Fruit fly (Drosophila melanogaster) whole organism, embryonic: ENCODE measurements around the gene AsnRS.
A peak's percentile ranks its signal among the peaks of the same experiment; 100 is the strongest.

Experiments used
- CG11093 ChIP-seq: fragments of 200-800 bp; sonication (Bioruptor generic); IDR thresholded peaks from 3 replicates; pipeline ENCODE4 v1.3.6; 2022; ENCODE audit warnings: missing biosample characterization, missing genetic modification characterization
- CG12299 ChIP-seq: fragments of 200-800 bp; sonication (Bioruptor generic); optimal IDR thresholded peaks from 2 replicates; lab custom pipeline; 2018; ENCODE audit warnings: missing biosample characterization, mild to moderate bottlenecking, missing genetic modification characterization
- CG13894 ChIP-seq: fragments of 200-800 bp; sonication (Bioruptor generic); optimal IDR thresholded peaks from 3 replicates; lab custom pipeline; 2018; ENCODE audit warnings: missing biosample characterization, mild to moderate bottlenecking, missing genetic modification characterization, moderate library complexity
- CG14667 ChIP-seq: fragments of 200-800 bp; sonication (Bioruptor generic); IDR thresholded peaks from 2 replicates; pipeline ENCODE4 v1.3.6; 2022; ENCODE audit warnings: missing biosample characterization, missing genetic modification characterization
- CG15269 ChIP-seq: fragments of 200-800 bp; sonication (Bioruptor generic); optimal IDR thresholded peaks from 2 replicates; lab custom pipeline; 2018; ENCODE audit warnings: missing biosample characterization, mild to moderate bottlenecking, missing genetic modification characterization, moderate library complexity
- CG15601 ChIP-seq: fragments of 200-800 bp; sonication (Bioruptor generic); optimal IDR thresholded peaks from 3 replicates; lab custom pipeline; 2019; ENCODE audit warnings: missing biosample characterization, mild to moderate bottlenecking, missing genetic modification characterization, moderate library complexity
- CG15696 ChIP-seq: fragments of 200-800 bp; sonication (Bioruptor generic); optimal IDR thresholded peaks from 2 replicates; lab custom pipeline; 2019; ENCODE audit warnings: missing biosample characterization, mild to moderate bottlenecking, missing genetic modification characterization, moderate library complexity
- CG16863 ChIP-seq: fragments of 200-800 bp; sonication (Bioruptor generic); optimal IDR thresholded peaks from 3 replicates; lab custom pipeline; 2016; ENCODE audit warnings: missing biosample characterization, missing genetic modification characterization
- CG17912 ChIP-seq: fragments of 200-800 bp; sonication (Bioruptor generic); optimal IDR thresholded peaks from 2 replicates; lab custom pipeline; 2018; ENCODE audit warnings: missing biosample characterization, mild to moderate bottlenecking, missing genetic modification characterization
- CG2116 ChIP-seq: fragments of 200-800 bp; sonication (Bioruptor generic); optimal IDR thresholded peaks from 3 replicates; lab custom pipeline; 2018; ENCODE audit warnings: missing biosample characterization, mild to moderate bottlenecking, missing genetic modification characterization
- CG2889 ChIP-seq: fragments of 200-800 bp; sonication (Bioruptor generic); IDR thresholded peaks from 3 replicates; pipeline ENCODE4 v1.3.6; 2022; ENCODE audit warnings: missing biosample characterization, missing genetic modification characterization
- CG34422 ChIP-seq: fragments of 200-800 bp; sonication (Bioruptor generic); IDR thresholded peaks from 3 replicates; pipeline ENCODE4 v1.3.6; 2022; ENCODE audit warnings: missing biosample characterization, missing genetic modification characterization
- CG4617 ChIP-seq: fragments of 200-800 bp; sonication (Bioruptor generic); optimal IDR thresholded peaks from 3 replicates; lab custom pipeline; 2016; ENCODE audit warnings: missing biosample characterization, missing genetic modification characterization, borderline replicate concordance
- CG4707 ChIP-seq: fragments of 200-800 bp; sonication (Bioruptor generic); optimal IDR thresholded peaks from 2 replicates; lab custom pipeline; 2018; ENCODE audit warnings: missing biosample characterization, mild to moderate bottlenecking, missing genetic modification characterization, moderate library complexity
- CkIIα-i1 ChIP-seq: fragments of 200-800 bp; sonication (Bioruptor generic); IDR thresholded peaks from 2 replicates; pipeline ENCODE4 v1.3.6; 2022; ENCODE audit warnings: missing biosample characterization, missing genetic modification characterization
- Deaf1 ChIP-seq: fragments of 200-800 bp; optimal IDR thresholded peaks from 3 replicates; lab custom pipeline; 2019; ENCODE audit warnings: missing biosample characterization, mild to moderate bottlenecking, missing genetic modification characterization, moderate library complexity
- Doc2 ChIP-seq: fragments of 200-800 bp; sonication (Bioruptor generic); IDR thresholded peaks from 2 replicates; pipeline ENCODE4 v1.3.6; 2022; ENCODE audit warnings: missing biosample characterization, missing genetic modification characterization
- ERR ChIP-seq: fragments of 200-800 bp; sonication (Bioruptor generic); optimal IDR thresholded peaks from 2 replicates; lab custom pipeline; 2016; ENCODE audit warnings: missing biosample characterization, missing genetic modification characterization
- Hr78 ChIP-seq, 2 experiments: fragments of 200-800 bp in 1 of 2; fragments of >200 bp in 1 of 2; sonication (Bioruptor generic) in 1 of 2; optimal IDR thresholded peaks; 2 replicates each; lab custom pipeline; 2017 to 2019; ENCODE audit warnings: missing biosample characterization in 2 of 2, missing genetic modification characterization in 2 of 2, mild to moderate bottlenecking in 1 of 2, moderate library complexity in 1 of 2
- Mrtf ChIP-seq: fragments of 200-800 bp; sonication (Bioruptor generic); IDR thresholded peaks from 3 replicates; pipeline ENCODE4 v1.3.6; 2022; ENCODE audit warnings: missing biosample characterization, missing genetic modification characterization
- Nf-YB ChIP-seq: fragments of 200-800 bp; sonication (Bioruptor generic); optimal IDR thresholded peaks from 3 replicates; lab custom pipeline; 2019; ENCODE audit warnings: missing biosample characterization, mild to moderate bottlenecking, missing genetic modification characterization, moderate library complexity
- Nf-YC ChIP-seq: fragments of 200-800 bp; optimal IDR thresholded peaks from 3 replicates; lab custom pipeline; 2019; ENCODE audit warnings: missing biosample characterization, mild to moderate bottlenecking, missing genetic modification characterization, moderate library complexity
- PHDP ChIP-seq: fragments of 200-800 bp; sonication (Bioruptor generic); optimal IDR thresholded peaks from 3 replicates; lab custom pipeline; 2018; ENCODE audit warnings: missing biosample characterization, mild to moderate bottlenecking, missing genetic modification characterization, moderate library complexity
- Pdp1 ChIP-seq, 2 experiments: fragments of 200-800 bp; sonication (Bioruptor generic); optimal IDR thresholded peaks; 3 replicates each; lab custom pipeline; 2016; ENCODE audit warnings: missing biosample characterization in 2 of 2, missing genetic modification characterization in 2 of 2, mild to moderate bottlenecking in 1 of 2, moderate library complexity in 1 of 2
- Spps ChIP-seq: fragments of 200-800 bp; sonication (Bioruptor generic); optimal IDR thresholded peaks from 2 replicates; lab custom pipeline; 2018; ENCODE audit warnings: missing biosample characterization, mild to moderate bottlenecking, missing genetic modification characterization
- Taf1 ChIP-seq: fragments of 200-800 bp; sonication (Bioruptor generic); IDR thresholded peaks from 2 replicates; pipeline ENCODE4 v1.3.6; 2022; ENCODE audit warnings: missing biosample characterization, missing genetic modification characterization
- abd-A ChIP-seq: fragments of 200-800 bp; sonication (Bioruptor generic); optimal IDR thresholded peaks from 3 replicates; lab custom pipeline; 2019; ENCODE audit warnings: missing biosample characterization, mild to moderate bottlenecking, missing genetic modification characterization, moderate library complexity
- cato ChIP-seq: fragments of 200-800 bp; sonication (Bioruptor generic); optimal IDR thresholded peaks from 2 replicates; lab custom pipeline; 2016; ENCODE audit warnings: missing biosample characterization, missing genetic modification characterization, borderline replicate concordance
- cg ChIP-seq: fragments of 200-800 bp; sonication (Bioruptor generic); optimal IDR thresholded peaks from 3 replicates; lab custom pipeline; 2019; ENCODE audit warnings: missing biosample characterization, mild to moderate bottlenecking, missing genetic modification characterization, moderate library complexity
- chinmo ChIP-seq: fragments of 200-800 bp; sonication (Bioruptor generic); IDR thresholded peaks from 4 replicates; pipeline ENCODE4 v1.3.6; 2022; ENCODE audit warnings: missing biosample characterization, missing genetic modification characterization; ENCODE audit not compliant: partially characterized antibody
- crol ChIP-seq: fragments of 200-800 bp; sonication (Bioruptor generic); IDR thresholded peaks from 2 replicates; pipeline ENCODE4 v1.3.6; 2022; ENCODE audit warnings: missing biosample characterization, missing genetic modification characterization
- crp ChIP-seq, 2 experiments: fragments of 200-800 bp; sonication (Bioruptor generic); optimal IDR thresholded peaks; 2 replicates in 1 of 2; 3 replicates in 1 of 2; lab custom pipeline; 2017; ENCODE audit warnings: missing biosample characterization in 2 of 2, missing genetic modification characterization in 2 of 2, mild to moderate bottlenecking in 1 of 2, moderate library complexity in 1 of 2
- dpn ChIP-seq, 2 experiments: fragments of 200-800 bp; sonication (Bioruptor generic); optimal IDR thresholded peaks; 3 replicates each; lab custom pipeline; 2016; ENCODE audit warnings: missing biosample characterization in 2 of 2, missing genetic modification characterization in 2 of 2
- eve ChIP-seq, 2 experiments: fragments of >200 bp; optimal IDR thresholded peaks; 2 replicates each; lab custom pipeline; 2017; ENCODE audit warnings: missing biosample characterization in 2 of 2, missing genetic modification characterization in 2 of 2
- fd3F ChIP-seq: fragments of 200-800 bp; sonication (Bioruptor generic); optimal IDR thresholded peaks from 2 replicates; lab custom pipeline; 2018; ENCODE audit warnings: missing biosample characterization, mild to moderate bottlenecking, missing genetic modification characterization, moderate library complexity
- gcm ChIP-seq: fragments of 200-800 bp; sonication (Bioruptor generic); optimal IDR thresholded peaks from 2 replicates; lab custom pipeline; 2019; ENCODE audit warnings: missing biosample characterization, mild to moderate bottlenecking, missing genetic modification characterization, moderate library complexity
- grn ChIP-seq: fragments of 200-800 bp; sonication (Bioruptor generic); optimal IDR thresholded peaks from 3 replicates; lab custom pipeline; 2017; ENCODE audit warnings: missing biosample characterization, missing genetic modification characterization
- hb ChIP-seq: fragments of 200-800 bp; sonication (Bioruptor generic); IDR thresholded peaks from 3 replicates; pipeline ENCODE4 v1.3.6; 2022; ENCODE audit warnings: missing biosample characterization, missing genetic modification characterization; ENCODE audit not compliant: partially characterized antibody
- hth ChIP-seq: fragments of >200 bp; optimal IDR thresholded peaks from 2 replicates; lab custom pipeline; 2017; ENCODE audit warnings: inconsistent platforms
- klu ChIP-seq: fragments of 200-800 bp; sonication (Bioruptor generic); IDR thresholded peaks from 2 replicates; pipeline ENCODE4 v1.3.6; 2022; ENCODE audit warnings: missing biosample characterization, missing genetic modification characterization
- maf-S ChIP-seq: fragments of 200-800 bp; sonication (Bioruptor generic); optimal IDR thresholded peaks from 2 replicates; lab custom pipeline; 2016; ENCODE audit warnings: missing biosample characterization, missing genetic modification characterization
- mld ChIP-seq: fragments of 200-800 bp; sonication (Bioruptor generic); IDR thresholded peaks from 3 replicates; pipeline ENCODE4 v1.3.6; 2022; ENCODE audit warnings: missing biosample characterization, missing genetic modification characterization; ENCODE audit not compliant: partially characterized antibody
- sens ChIP-seq: fragments of 200-800 bp; sonication (Bioruptor generic); peaks from one replicate; lab custom pipeline; 2016; ENCODE audit warnings: missing biosample characterization, missing genetic modification characterization
- sens-2 ChIP-seq: fragments of 200-800 bp; sonication (Bioruptor generic); IDR thresholded peaks from 2 replicates; pipeline ENCODE4 v1.3.6; 2022; ENCODE audit warnings: missing biosample characterization, missing genetic modification characterization
- seq ChIP-seq: fragments of 200-800 bp; sonication (Bioruptor generic); IDR thresholded peaks from 2 replicates; pipeline ENCODE4 v1.3.6; 2022; ENCODE audit warnings: missing biosample characterization, missing genetic modification characterization
- sr ChIP-seq: fragments of 200-800 bp; sonication (Bioruptor generic); IDR thresholded peaks from 3 replicates; pipeline ENCODE4 v1.3.6; 2022; ENCODE audit warnings: missing biosample characterization, missing genetic modification characterization
- stwl ChIP-seq: fragments of 200-800 bp; sonication (Bioruptor generic); optimal IDR thresholded peaks from 3 replicates; lab custom pipeline; 2018; ENCODE audit warnings: missing biosample characterization, mild to moderate bottlenecking, missing genetic modification characterization, moderate library complexity
- twi ChIP-seq: fragments of 200-800 bp; optimal IDR thresholded peaks from 2 replicates; lab custom pipeline; 2019; ENCODE audit warnings: missing biosample characterization, mild to moderate bottlenecking, missing genetic modification characterization, moderate library complexity

The AsnRS gene

dm6 chr2L:19096361-19096760, 35.4 kb downstream of the AsnRS start (continued):
- TF ChIP-seq PHDP (tag; lab: Kevin White, UChicago) (no peak), Taf1 (no peak), CG15601 (tag; lab: Kevin White, UChicago) (peak; percentile 8), Hr78 (GFP tag; optimal IDR thresholded peaks at IDR 0.05; lab: Kevin White, UChicago) (peak in 1 of 2 experiments; percentile 55), sens-2 (GFP tag; lab: Robert Waterston, UW) (peak; percentile 71), sens (GFP tag; lab: Kevin White, UChicago) (peak; percentile 80), twi (tag; lab: Kevin White, UChicago) (peak; percentile 92), cg (GFP tag; lab: Kevin White, UChicago) (peak; percentile 7), CG15269 (tag; lab: Kevin White, UChicago) (no peak), sr (GFP tag; lab: Robert Waterston, UW) (no peak), CG16863 (GFP tag; lab: Kevin White, UChicago) (no peak), grn (GFP tag; lab: Kevin White, UChicago) (peak; percentile 80), hb (GFP tag; lab: Robert Waterston, UW) (no peak), CG12299 (no peak)

- TF ChIP-seq fd3F (no peak), hb (GFP tag; lab: Robert Waterston, UW) (no peak), cg (GFP tag; lab: Kevin White, UChicago) (no peak), Mrtf (0 out of 3 replicates have a peak, but pooled peaks have one; percentile 13), Pdp1 (GFP tag; optimal IDR thresholded peaks at IDR 0.05; lab: Kevin White, UChicago) (no peak), ERR (GFP tag; lab: Kevin White, UChicago) (no peak), seq (GFP tag; lab: Robert Waterston, UW) (peak; percentile 42; the same call in 1 of the 2 replicates), stwl (tag; lab: Kevin White, UChicago) (no peak), Nf-YC (peak; percentile 74), mld (GFP tag; lab: Robert Waterston, UW) (no peak), Doc2 (GFP tag; lab: Robert Waterston, UW) (no peak), Deaf1 (tag; lab: Kevin White, UChicago) (peak; percentile 40), klu (GFP tag; lab: Robert Waterston, UW) (no peak), CG4617 (GFP tag; lab: Kevin White, UChicago) (no peak), CG14667 (no peak), crp (GFP tag; optimal IDR thresholded peaks at IDR 0.05; lab: Kevin White, UChicago) (no peak), CG17912 (GFP tag; lab: Kevin White, UChicago) (no peak), cato (GFP tag; lab: Kevin White, UChicago) (no peak), CG13894 (peak; percentile 13), abd-A (tag; lab: Kevin White, UChicago) (peak; percentile 93), CG11093 (GFP tag; lab: Robert Waterston, UW) (0 out of 3 replicates have a peak, but pooled peaks have one; percentile 25), chinmo (GFP tag; lab: Robert Waterston, UW) (0 out of 4 replicates have a peak, but pooled peaks have one; percentile 12), CG4707 (GFP tag; lab: Kevin White, UChicago) (no peak), maf-S (GFP tag; lab: Kevin White, UChicago) (no peak), CG15696 (tag; lab: Kevin White, UChicago) (no peak), hth (lab: Kevin White, UChicago) (no peak), CG15601 (tag; lab: Kevin White, UChicago) (no peak), crol (GFP tag; lab: Robert Waterston, UW) (0 out of 2 replicates have a peak, but pooled peaks have one; percentile 8), eve (GFP tag; optimal IDR thresholded peaks at IDR 0.05; lab: Kevin White, UChicago) (no peak), Nf-YB (peak; percentile 52), CG34422 (no peak), dpn (GFP tag; optimal IDR thresholded peaks at IDR 0.05; lab: Kevin White, UChicago) (no peak), gcm (GFP tag; lab: Kevin White, UChicago) (no peak), CkIIα-i1 (GFP tag; lab: Robert Waterston, UW) (no peak), Spps (tag; lab: Kevin White, UChicago) (no peak), CG2116 (GFP tag; lab: Kevin White, UChicago) (no peak), sens (GFP tag; lab: Kevin White, UChicago) (no peak), CG2889 (no peak)
Measured at dm6 chr2L:19093868-19094267, 37.9 kb downstream of the AsnRS start.
